Worm (Caenorhabditis elegans): ENCODE results near the gene sre-41.
A peak's percentile ranks its signal among the peaks of the same experiment; 100 is the strongest.

The sre-41 gene

DNA sequence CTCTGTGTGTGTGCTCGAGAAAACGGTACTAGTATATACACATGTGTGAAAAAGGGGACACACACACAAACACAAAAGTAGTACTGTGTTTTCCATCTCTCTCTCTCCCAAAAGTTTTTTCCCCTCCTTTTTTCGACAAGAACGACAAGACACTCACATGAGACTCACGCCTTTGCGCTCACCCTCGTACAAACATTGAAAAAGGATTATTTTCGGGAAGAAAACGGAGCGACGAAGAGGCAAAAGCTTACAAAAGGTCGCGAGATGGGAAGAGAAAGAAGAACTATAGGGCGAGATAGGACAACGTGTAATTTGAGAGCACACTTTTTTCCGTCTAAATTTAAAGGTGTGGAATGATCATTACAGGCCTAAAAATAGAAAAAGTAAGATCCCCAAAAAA is 38.2 kb upstream of the sre-41 start:
- TF ChIP-seq flt-1 (GFP tag; IDR thresholded peaks at IDR 0.05), result no peak
- TF ChIP-seq ztf-29 (GFP tag; IDR thresholded peaks at IDR 0.05), result no peak
- TF ChIP-seq cog-1 (tag; optimal IDR thresholded peaks at IDR 0.05), result no peak
- no peak for TF ChIP-seq klf-2 (GFP tag; conservative IDR thresholded peaks at IDR 0.05)
- TF ChIP-seq ref-1 (GFP tag; conservative IDR thresholded peaks at IDR 0.05), result no peak
- TF ChIP-seq med-1 (GFP tag; optimal IDR thresholded peaks at IDR 0.05; ENCODE audit: insufficient read depth), result no peak
- TF ChIP-seq ztf-23 (GFP tag; IDR thresholded peaks at IDR 0.05), result no peak
- TF ChIP-seq T22C8.4 (GFP tag; IDR thresholded peaks at IDR 0.05), result no peak
- TF ChIP-seq tab-1 (GFP tag; IDR thresholded peaks at IDR 0.05), result no peak

DNA sequence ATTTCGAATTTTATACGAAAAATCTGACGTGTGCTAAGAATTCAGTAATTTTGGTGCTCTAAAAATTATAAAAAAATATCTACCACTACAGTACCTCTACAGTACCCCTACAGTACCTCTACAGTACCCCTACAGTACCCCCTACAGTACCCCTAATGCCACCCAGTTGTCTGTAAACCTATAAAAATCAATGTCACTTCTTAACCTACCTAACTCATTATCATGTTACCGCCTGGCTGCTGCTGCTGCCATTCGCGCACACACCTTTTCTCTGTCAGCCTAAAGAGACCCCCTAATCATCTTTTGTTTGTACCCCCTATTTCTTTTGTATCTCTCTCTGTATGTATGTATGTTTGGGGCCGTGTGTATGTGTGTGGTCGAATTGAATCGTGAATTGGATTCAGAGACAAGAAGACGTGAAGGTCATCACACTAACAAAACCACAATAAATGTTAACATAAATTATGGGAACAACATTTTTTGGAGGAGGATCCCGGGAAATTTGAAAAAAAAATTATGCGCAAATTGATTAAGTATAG is 37.3 kb upstream of the sre-41 start:
- TF ChIP-seq tab-1 (GFP tag; IDR thresholded peaks at IDR 0.05) (peak; percentile 60; the same call in 1 of the 2 replicates), med-1 (GFP tag; optimal IDR thresholded peaks at IDR 0.05; ENCODE audit: insufficient read depth) (no peak)

DNA sequence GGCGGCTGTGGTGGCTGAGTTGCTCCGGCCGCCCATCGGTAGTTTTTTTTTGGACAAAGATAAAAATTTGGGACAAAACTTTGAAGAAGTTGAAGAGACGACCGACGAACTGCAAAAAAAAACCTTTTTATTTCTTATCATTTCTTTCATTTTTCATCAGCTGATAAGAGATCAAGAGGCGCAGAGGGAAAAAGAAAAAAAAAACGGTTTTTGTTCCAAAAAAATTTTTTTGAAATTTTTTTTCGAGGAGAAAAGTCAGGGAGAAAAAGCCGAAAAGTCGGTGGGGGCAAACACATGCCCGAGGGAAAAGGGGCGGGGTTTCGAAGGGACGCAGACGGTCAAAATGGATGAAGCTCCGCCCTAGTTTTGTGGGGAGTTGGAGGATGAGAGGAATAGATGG is 36.0 kb upstream of the sre-41 start, which contains the start of gene ras-1:
Gene ras-1 (minus strand): TSS at position 129 of the 400 bp plus-strand sequence.
- no peak for TF ChIP-seq ztf-23 (GFP tag; IDR thresholded peaks at IDR 0.05)
- TF ChIP-seq med-1 (GFP tag; optimal IDR thresholded peaks at IDR 0.05; ENCODE audit: insufficient read depth), result no peak
- no peak for TF ChIP-seq tab-1 (GFP tag; IDR thresholded peaks at IDR 0.05)
- no peak for TF ChIP-seq flt-1 (GFP tag; IDR thresholded peaks at IDR 0.05)
- TF ChIP-seq klf-2 (GFP tag; conservative IDR thresholded peaks at IDR 0.05), result no peak

ce11 chrII:12353104-12353503 is 35.0 kb upstream of the sre-41 start:
- TF ChIP-seq med-1 (GFP tag; optimal IDR thresholded peaks at IDR 0.05; ENCODE audit: insufficient read depth), result no peak
- no peak for TF ChIP-seq cog-1 (tag; optimal IDR thresholded peaks at IDR 0.05)
- no peak for TF ChIP-seq ztf-29 (GFP tag; IDR thresholded peaks at IDR 0.05)
- TF ChIP-seq ref-1 (GFP tag; conservative IDR thresholded peaks at IDR 0.05), result no peak
- no peak for TF ChIP-seq tab-1 (GFP tag; IDR thresholded peaks at IDR 0.05)
- TF ChIP-seq ztf-23 (GFP tag; IDR thresholded peaks at IDR 0.05), result no peak
- no peak for TF ChIP-seq klf-2 (GFP tag; conservative IDR thresholded peaks at IDR 0.05)
- TF ChIP-seq T22C8.4 (GFP tag; IDR thresholded peaks at IDR 0.05), result no peak
- TF ChIP-seq flt-1 (GFP tag; IDR thresholded peaks at IDR 0.05), result no peak

- TF ChIP-seq T22C8.4 (GFP tag; IDR thresholded peaks at IDR 0.05) (no peak), ztf-29 (GFP tag; IDR thresholded peaks at IDR 0.05) (no peak), med-1 (GFP tag; optimal IDR thresholded peaks at IDR 0.05; ENCODE audit: insufficient read depth) (no peak), tab-1 (GFP tag; IDR thresholded peaks at IDR 0.05) (no peak), klf-2 (GFP tag; conservative IDR thresholded peaks at IDR 0.05) (no peak), flt-1 (GFP tag; IDR thresholded peaks at IDR 0.05) (no peak), ztf-23 (GFP tag; IDR thresholded peaks at IDR 0.05) (no peak), cog-1 (tag; optimal IDR thresholded peaks at IDR 0.05) (no peak), ref-1 (GFP tag; conservative IDR thresholded peaks at IDR 0.05) (no peak)
Observed at ce11 chrII:12353816-12354215, 34.3 kb upstream of the sre-41 start.

ce11 chrII:12362262-12362661 is 25.8 kb upstream of the sre-41 start:
- TF ChIP-seq ref-1 (GFP tag; conservative IDR thresholded peaks at IDR 0.05) (0 out of 2 replicates have a peak, but pooled peaks have one; percentile 29), klf-2 (GFP tag; conservative IDR thresholded peaks at IDR 0.05) (no peak), flt-1 (GFP tag; IDR thresholded peaks at IDR 0.05) (peak; percentile 73), tab-1 (GFP tag; IDR thresholded peaks at IDR 0.05) (no peak), T22C8.4 (GFP tag; IDR thresholded peaks at IDR 0.05) (no peak), ztf-23 (GFP tag; IDR thresholded peaks at IDR 0.05) (no peak), ztf-29 (GFP tag; IDR thresholded peaks at IDR 0.05) (0 out of 2 replicates have a peak, but pooled peaks have one; percentile 49), med-1 (GFP tag; optimal IDR thresholded peaks at IDR 0.05; ENCODE audit: insufficient read depth) (no peak), cog-1 (tag; optimal IDR thresholded peaks at IDR 0.05) (no peak)

DNA sequence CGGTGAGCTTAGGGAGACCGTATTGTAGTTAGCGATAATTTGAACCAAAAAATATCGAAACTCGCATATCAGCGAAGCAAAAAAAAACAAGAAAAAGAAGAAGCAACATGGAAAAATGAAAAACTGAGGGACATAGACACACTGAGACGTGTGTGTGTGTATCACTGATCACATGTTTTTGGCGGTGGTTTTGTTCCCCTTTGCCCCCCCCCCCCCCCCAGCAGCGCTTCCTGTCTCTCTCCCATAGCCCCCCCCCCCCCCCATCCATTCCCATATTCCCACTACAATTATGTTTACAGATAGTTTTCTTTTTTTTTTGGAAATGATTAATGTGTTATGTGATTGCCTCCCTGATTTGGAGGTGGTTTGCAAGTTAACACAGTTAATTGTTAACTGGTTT is 18.9 kb upstream of the sre-41 start:
- no peak for TF ChIP-seq med-1 (GFP tag; optimal IDR thresholded peaks at IDR 0.05; ENCODE audit: insufficient read depth)
- TF ChIP-seq cog-1 (tag; optimal IDR thresholded peaks at IDR 0.05), result no peak
- no peak for TF ChIP-seq ztf-29 (GFP tag; IDR thresholded peaks at IDR 0.05)

DNA sequence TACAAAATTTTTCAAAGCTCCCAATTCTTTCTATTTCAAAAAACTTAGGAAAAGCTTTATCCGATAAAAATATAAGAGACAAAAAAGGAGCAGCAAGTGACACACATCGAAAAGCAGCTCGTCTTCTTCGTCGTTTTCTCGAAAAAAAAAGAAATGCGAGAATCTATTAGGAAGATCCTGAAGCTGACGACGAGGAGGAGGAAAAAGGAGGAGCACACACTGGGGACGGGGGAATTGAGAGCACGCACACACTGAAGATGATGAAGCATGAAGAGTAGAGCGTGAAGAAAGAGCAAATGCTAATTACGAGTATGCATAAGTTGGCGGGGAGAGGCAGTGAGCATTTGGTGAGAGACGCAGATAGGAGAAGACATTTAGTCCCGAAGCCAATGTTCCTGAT is 14.2 kb upstream of the sre-41 start:
- TF ChIP-seq cog-1 (tag; optimal IDR thresholded peaks at IDR 0.05) (no peak), ref-1 (GFP tag; conservative IDR thresholded peaks at IDR 0.05) (no peak), klf-2 (GFP tag; conservative IDR thresholded peaks at IDR 0.05) (no peak), ztf-29 (GFP tag; IDR thresholded peaks at IDR 0.05) (no peak), ztf-23 (GFP tag; IDR thresholded peaks at IDR 0.05) (no peak), tab-1 (GFP tag; IDR thresholded peaks at IDR 0.05) (no peak), med-1 (GFP tag; optimal IDR thresholded peaks at IDR 0.05; ENCODE audit: insufficient read depth) (no peak), T22C8.4 (GFP tag; IDR thresholded peaks at IDR 0.05) (no peak), flt-1 (GFP tag; IDR thresholded peaks at IDR 0.05) (no peak)

- TF ChIP-seq ztf-29 (GFP tag; IDR thresholded peaks at IDR 0.05) (no peak), flt-1 (GFP tag; IDR thresholded peaks at IDR 0.05) (no peak)
Observed at ce11 chrII:12378793-12379192, 9.3 kb upstream of the sre-41 start.

DNA sequence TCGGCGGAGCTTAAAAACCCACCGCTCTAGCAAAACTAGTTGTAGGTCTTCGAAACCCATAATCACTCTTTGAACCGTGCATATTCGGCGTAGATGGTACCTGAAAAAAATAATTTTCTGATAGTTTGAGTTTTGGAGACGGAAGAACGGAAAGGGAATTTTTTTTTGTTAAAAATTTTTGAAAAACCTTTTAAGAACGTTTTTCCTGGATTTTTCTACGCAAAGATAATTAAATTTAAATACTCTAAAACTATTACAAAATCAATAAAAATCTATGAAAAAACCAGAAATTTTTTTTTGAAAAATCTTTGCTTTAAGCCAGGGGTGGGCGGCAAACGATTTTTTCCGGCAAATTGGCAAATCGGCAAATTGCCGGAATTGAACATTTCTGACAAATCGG is 8.7 kb upstream of the sre-41 start, which contains the start of gene marc-5:
Gene marc-5 (minus strand): TSS at position 101 of the 400 bp plus-strand sequence.
- no peak for TF ChIP-seq tab-1 (GFP tag; IDR thresholded peaks at IDR 0.05)
- no peak for TF ChIP-seq cog-1 (tag; optimal IDR thresholded peaks at IDR 0.05)
- no peak for TF ChIP-seq flt-1 (GFP tag; IDR thresholded peaks at IDR 0.05)
- TF ChIP-seq ztf-29 (GFP tag; IDR thresholded peaks at IDR 0.05), result no peak
- no peak for TF ChIP-seq ztf-23 (GFP tag; IDR thresholded peaks at IDR 0.05)
- TF ChIP-seq med-1 (GFP tag; optimal IDR thresholded peaks at IDR 0.05; ENCODE audit: insufficient read depth), result no peak
- no peak for TF ChIP-seq ref-1 (GFP tag; conservative IDR thresholded peaks at IDR 0.05)
- TF ChIP-seq T22C8.4 (GFP tag; IDR thresholded peaks at IDR 0.05), result no peak
- TF ChIP-seq klf-2 (GFP tag; conservative IDR thresholded peaks at IDR 0.05), result no peak
